Worm (Caenorhabditis elegans): ENCODE data around the gene C06G3.8.

C06G3.8 gene

ce11 chrIV:7023004-7023403, 9.4 kb downstream of the C06G3.8 start (continued):
- TF ChIP-seq unc-62 (GFP tag; optimal IDR thresholded peaks at IDR 0.05) = no peak
- TF ChIP-seq hlh-17 (GFP tag; optimal IDR thresholded peaks at IDR 0.05; ENCODE audit: borderline replicate concordance) = no peak
- TF ChIP-seq blmp-1 (tag; optimal IDR thresholded peaks at IDR 0.05) = peak; percentile 51
- no peak for TF ChIP-seq ceh-90 (tag; optimal IDR thresholded peaks at IDR 0.05)
- peak; percentile 34 for TF ChIP-seq lin-39 (tag; optimal IDR thresholded peaks at IDR 0.05)
- no peak for TF ChIP-seq ets-5 (GFP tag; IDR thresholded peaks at IDR 0.05)
- no peak for TF ChIP-seq nhr-28 (tag; optimal IDR thresholded peaks at IDR 0.05)
- TF ChIP-seq ceh-63 (GFP tag; optimal IDR thresholded peaks at IDR 0.05) = no peak
- peak; percentile 67 for TF ChIP-seq lir-3 (tag; optimal IDR thresholded peaks at IDR 0.05; ENCODE audit: poor library complexity)
- no peak for TF ChIP-seq Y116A8C.19 (tag; optimal IDR thresholded peaks at IDR 0.05; ENCODE audit: borderline replicate concordance)
- TF ChIP-seq sup-37 (GFP tag; optimal IDR thresholded peaks at IDR 0.05) = no peak
- TF ChIP-seq mef-2 (tag; optimal IDR thresholded peaks at IDR 0.05) = no peak
- peak; percentile 48 for TF ChIP-seq snpc-4 (tag; optimal IDR thresholded peaks at IDR 0.05)
- TF ChIP-seq unc-98 (GFP tag; IDR thresholded peaks at IDR 0.05) = no peak
- peak; percentile 88 for TF ChIP-seq mep-1 (tag; optimal IDR thresholded peaks at IDR 0.05)
- TF ChIP-seq isw-1 (GFP tag; IDR thresholded peaks at IDR 0.05) = peak; percentile 3; the same call in 1 of the 2 replicates
- TF ChIP-seq tlp-1 (tag; optimal IDR thresholded peaks at IDR 0.05) = no peak
- peak; percentile 91 for TF ChIP-seq nhr-20 (tag; optimal IDR thresholded peaks at IDR 0.05)
- TF ChIP-seq pag-3 (tag; optimal IDR thresholded peaks at IDR 0.05; ENCODE audit: borderline replicate concordance, insufficient read depth) = no peak
- no peak; the same call in 1 of the 2 replicates for TF ChIP-seq grh-1 (GFP tag; IDR thresholded peaks at IDR 0.05)
- peak; percentile 29 for TF ChIP-seq nhr-77 (tag; optimal IDR thresholded peaks at IDR 0.05)
- no peak for TF ChIP-seq vab-15 (tag; optimal IDR thresholded peaks at IDR 0.05)
- no peak for TF ChIP-seq F16B12.6 (tag; optimal IDR thresholded peaks at IDR 0.05)
- no peak for TF ChIP-seq zag-1 (tag; optimal IDR thresholded peaks at IDR 0.05)
- peak; percentile 16 for TF ChIP-seq aha-1 (tag; optimal IDR thresholded peaks at IDR 0.05)
- TF ChIP-seq fkh-10 (GFP tag; optimal IDR thresholded peaks at IDR 0.05) = no peak
- TF ChIP-seq egl-27 (tag; optimal IDR thresholded peaks at IDR 0.05) = peak in 1 of 2 experiments; percentile 29
- no peak for TF ChIP-seq ceh-88 (GFP tag; IDR thresholded peaks at IDR 0.05)
- TF ChIP-seq snu-23 (GFP tag; optimal IDR thresholded peaks at IDR 0.05) = peak; percentile 92
- TF ChIP-seq nhr-90 (tag; optimal IDR thresholded peaks at IDR 0.05; ENCODE audit: poor library complexity) = peak; percentile 81
- TF ChIP-seq fkh-8 (tag; optimal IDR thresholded peaks at IDR 0.05) = peak; percentile 37

- TF ChIP-seq nhr-85 (tag) (peak; percentile 56), hpl-2 (GFP tag; optimal IDR thresholded peaks at IDR 0.05) (no peak)
Measured at ce11 chrIV:7022227-7022626, 10.1 kb downstream of the C06G3.8 start.

- TF ChIP-seq fkh-8 (tag; optimal IDR thresholded peaks at IDR 0.05) (no peak), tbx-2 (tag; optimal IDR thresholded peaks at IDR 0.05) (no peak), hlh-17 (GFP tag; optimal IDR thresholded peaks at IDR 0.05; ENCODE audit: borderline replicate concordance) (no peak), lin-15B (tag; optimal IDR thresholded peaks at IDR 0.05) (no peak), irx-1 (tag; optimal IDR thresholded peaks at IDR 0.05) (no peak), jun-1 (tag; optimal IDR thresholded peaks at IDR 0.05) (no peak), nhr-12 (tag; optimal IDR thresholded peaks at IDR 0.05) (no peak), zag-1 (tag; optimal IDR thresholded peaks at IDR 0.05) (no peak), lin-35 (GFP tag; optimal IDR thresholded peaks at IDR 0.05) (peak in 1 of 2 experiments; percentile 58), C34B4.2 (tag; optimal IDR thresholded peaks at IDR 0.05) (no peak), ama-1 (optimal IDR thresholded peaks at IDR 0.05) (no peak), C16A3.4 (tag; optimal IDR thresholded peaks at IDR 0.05) (peak; percentile 24), nhr-90 (tag; optimal IDR thresholded peaks at IDR 0.05; ENCODE audit: poor library complexity) (peak; percentile 28), nhr-20 (tag; optimal IDR thresholded peaks at IDR 0.05) (peak; percentile 59), ces-1 (GFP tag; optimal IDR thresholded peaks at IDR 0.05) (no peak), F16B12.6 (tag; optimal IDR thresholded peaks at IDR 0.05) (no peak), mep-1 (tag; optimal IDR thresholded peaks at IDR 0.05) (peak; percentile 17), vab-15 (tag; optimal IDR thresholded peaks at IDR 0.05) (no peak), nhr-11 (tag; optimal IDR thresholded peaks at IDR 0.05) (no peak), unc-30 (tag; optimal IDR thresholded peaks at IDR 0.05) (no peak), fkh-4 (tag; optimal IDR thresholded peaks at IDR 0.05; ENCODE audit: borderline replicate concordance) (no peak), dpl-1 (GFP tag; optimal IDR thresholded peaks at IDR 0.05) (peak in 1 of 3 experiments; percentile 28), unc-62 (GFP tag; optimal IDR thresholded peaks at IDR 0.05) (no peak), nhr-77 (tag; optimal IDR thresholded peaks at IDR 0.05) (no peak), efl-1 (optimal IDR thresholded peaks at IDR 0.05) (no peak), efl-1 (GFP tag; optimal IDR thresholded peaks at IDR 0.05 in 1 of 2) (peak in 1 of 2 experiments; percentile 65), lin-14 (GFP tag; optimal IDR thresholded peaks at IDR 0.05) (peak; percentile 60), blmp-1 (tag; optimal IDR thresholded peaks at IDR 0.05) (peak; percentile 65), sup-37 (GFP tag; optimal IDR thresholded peaks at IDR 0.05) (no peak)
Measured at ce11 chrIV:7020630-7021029, 11.7 kb downstream of the C06G3.8 start.
